Fruit fly (Drosophila melanogaster) Kc167 (cell line): ENCODE data around the gene AsnRS.

ENCODE experiments used
- Myc ChIP-seq: fragments of >200 bp; optimal IDR thresholded peaks from 2 replicates; lab custom pipeline; 2017; ENCODE audit warnings: missing external identifiers
- h ChIP-seq: fragments of >200 bp; optimal IDR thresholded peaks from 3 replicates; lab custom pipeline; 2018; ENCODE audit warnings: missing external identifiers
- ttk ChIP-seq: sonication (Bioruptor generic); optimal IDR thresholded peaks from 2 replicates; lab custom pipeline; 2017; ENCODE audit warnings: missing external identifiers

DNA sequence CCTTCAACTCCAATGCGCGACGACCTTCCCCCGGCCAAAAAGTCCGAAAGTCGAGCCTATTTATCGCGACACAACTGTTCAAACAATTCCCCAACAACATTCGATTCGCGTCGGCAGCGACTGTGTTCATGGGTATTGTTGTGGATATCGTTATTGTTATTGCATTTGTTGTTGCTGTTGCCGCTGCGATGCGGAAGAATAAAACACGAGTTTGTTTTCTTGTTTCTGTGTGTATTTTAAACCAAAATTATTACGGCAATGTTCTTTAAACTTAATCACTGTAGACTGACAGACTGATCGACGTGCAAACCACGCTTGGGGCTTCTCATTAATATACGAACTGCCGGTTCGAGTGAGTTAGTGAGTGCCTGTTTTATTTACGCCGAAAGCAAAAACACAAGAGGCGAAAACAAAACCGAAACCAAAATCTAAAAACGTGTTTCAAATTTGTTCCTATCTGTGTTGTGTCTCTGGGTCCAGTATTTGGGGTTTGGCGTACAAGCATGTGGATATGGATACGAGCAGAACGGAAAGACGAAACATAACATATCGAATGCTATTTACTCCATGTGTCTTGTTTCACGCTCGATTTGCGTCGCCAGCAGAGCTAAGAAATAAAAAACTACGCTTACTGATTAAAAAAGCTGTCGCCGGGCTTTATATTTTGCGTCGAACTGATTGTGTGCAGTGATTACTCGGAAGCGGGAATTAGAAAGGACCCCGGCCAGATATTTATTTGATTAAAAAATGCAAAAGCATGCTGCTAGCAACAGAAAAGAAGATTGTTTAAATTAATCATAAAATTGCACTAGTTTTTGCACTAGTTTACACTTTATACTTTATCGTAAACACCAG lies 28.0 kb upstream of the AsnRS start:
- TF ChIP-seq ttk (lab: Kevin White, UChicago) (no peak), h (no peak), Myc (no peak)
